Fruit fly (Drosophila melanogaster): Measurements from ENCODE around the gene Act87E.

Act87E gene

dm6 chr3R:13400902-13401721 lies 24.7 kb upstream of the Act87E start:
- TF ChIP-seq Sin3A (optimal IDR thresholded peaks at IDR 0.05) = no peak
- TF ChIP-seq ttk (optimal IDR thresholded peaks at IDR 0.05) = no peak
- TF ChIP-seq Myc (optimal IDR thresholded peaks at IDR 0.05) = no peak
- no peak for TF ChIP-seq insv (optimal IDR thresholded peaks at IDR 0.05)
- no peak for TF ChIP-seq psq (optimal IDR thresholded peaks at IDR 0.05)
- TF ChIP-seq h (optimal IDR thresholded peaks at IDR 0.05) = no peak

dm6 chr3R:13401722-13402296 lies 24.0 kb upstream of the Act87E start, which contains the start of gene GILT1:
GILT1 (minus strand) TSS chr3R:13401862.
- no peak for TF ChIP-seq psq (optimal IDR thresholded peaks at IDR 0.05)
- TF ChIP-seq Sin3A (optimal IDR thresholded peaks at IDR 0.05) = no peak
- no peak for TF ChIP-seq h (optimal IDR thresholded peaks at IDR 0.05)
- TF ChIP-seq ttk (optimal IDR thresholded peaks at IDR 0.05) = no peak
- no peak for TF ChIP-seq Myc (optimal IDR thresholded peaks at IDR 0.05)

- TF ChIP-seq Myc (optimal IDR thresholded peaks at IDR 0.05) (no peak), insv (optimal IDR thresholded peaks at IDR 0.05) (no peak)
Observed at dm6 chr3R:13403032-13403459, 22.7 kb upstream of the Act87E start, which contains the start of gene Dpm3. Dpm3 (minus strand) TSS chr3R:13403051.

dm6 chr3R:13404841-13405441 lies 20.8 kb upstream of the Act87E start, which contains the start of gene yellow-e3:
yellow-e3 (minus strand) TSS chr3R:13404870.
- TF ChIP-seq insv (optimal IDR thresholded peaks at IDR 0.05) (no peak), psq (optimal IDR thresholded peaks at IDR 0.05) (no peak), Myc (optimal IDR thresholded peaks at IDR 0.05) (no peak), ttk (optimal IDR thresholded peaks at IDR 0.05) (no peak), Sin3A (optimal IDR thresholded peaks at IDR 0.05) (no peak), h (optimal IDR thresholded peaks at IDR 0.05) (no peak)

- TF ChIP-seq h (optimal IDR thresholded peaks at IDR 0.05) (no peak), Myc (optimal IDR thresholded peaks at IDR 0.05) (no peak), Sin3A (optimal IDR thresholded peaks at IDR 0.05) (no peak), ttk (optimal IDR thresholded peaks at IDR 0.05) (no peak), psq (optimal IDR thresholded peaks at IDR 0.05) (no peak), insv (optimal IDR thresholded peaks at IDR 0.05) (no peak)
Observed at dm6 chr3R:13406898-13407297, 18.9 kb upstream of the Act87E start, which contains the start of gene yellow-e2. yellow-e2 (minus strand) TSS chr3R:13406998.

dm6 chr3R:13412704-13413103 lies 13.1 kb upstream of the Act87E start:
- TF ChIP-seq insv (optimal IDR thresholded peaks at IDR 0.05) (no peak), ttk (optimal IDR thresholded peaks at IDR 0.05) (no peak)

dm6 chr3R:13415186-13415585 lies 10.6 kb upstream of the Act87E start, which contains the start of gene yellow-e:
yellow-e (minus strand) TSS chr3R:13415286.
- TF ChIP-seq ttk (optimal IDR thresholded peaks at IDR 0.05) (no peak), Myc (optimal IDR thresholded peaks at IDR 0.05) (no peak), psq (optimal IDR thresholded peaks at IDR 0.05) (no peak), Sin3A (optimal IDR thresholded peaks at IDR 0.05) (no peak), insv (optimal IDR thresholded peaks at IDR 0.05) (no peak), h (optimal IDR thresholded peaks at IDR 0.05) (no peak)

- TF ChIP-seq ttk (optimal IDR thresholded peaks at IDR 0.05) (no peak), insv (optimal IDR thresholded peaks at IDR 0.05) (no peak), h (optimal IDR thresholded peaks at IDR 0.05) (no peak), psq (optimal IDR thresholded peaks at IDR 0.05) (no peak), Sin3A (optimal IDR thresholded peaks at IDR 0.05) (no peak), Myc (optimal IDR thresholded peaks at IDR 0.05) (no peak)
Observed at dm6 chr3R:13417067-13417595, 8.7 kb upstream of the Act87E start.

dm6 chr3R:13419979-13420378 lies 5.8 kb upstream of the Act87E start, which contains the start of gene Ir87a:
Ir87a (plus strand) TSS chr3R:13420279.
- no peak for TF ChIP-seq psq (optimal IDR thresholded peaks at IDR 0.05)
- no peak for TF ChIP-seq h (optimal IDR thresholded peaks at IDR 0.05)
- TF ChIP-seq ttk (optimal IDR thresholded peaks at IDR 0.05) = no peak
- no peak for TF ChIP-seq insv (optimal IDR thresholded peaks at IDR 0.05)
- no peak for TF ChIP-seq Myc (optimal IDR thresholded peaks at IDR 0.05)
- TF ChIP-seq Sin3A (optimal IDR thresholded peaks at IDR 0.05) = no peak

dm6 chr3R:13422178-13422577 lies 3.6 kb upstream of the Act87E start:
- TF ChIP-seq Myc (optimal IDR thresholded peaks at IDR 0.05) (no peak), h (optimal IDR thresholded peaks at IDR 0.05) (no peak), ttk (optimal IDR thresholded peaks at IDR 0.05) (no peak), psq (optimal IDR thresholded peaks at IDR 0.05) (no peak), insv (optimal IDR thresholded peaks at IDR 0.05) (no peak), Sin3A (optimal IDR thresholded peaks at IDR 0.05) (no peak)

- TF ChIP-seq insv (optimal IDR thresholded peaks at IDR 0.05) (no peak), h (optimal IDR thresholded peaks at IDR 0.05) (no peak), Myc (optimal IDR thresholded peaks at IDR 0.05) (no peak), Sin3A (optimal IDR thresholded peaks at IDR 0.05) (no peak), ttk (optimal IDR thresholded peaks at IDR 0.05) (no peak), psq (optimal IDR thresholded peaks at IDR 0.05) (no peak)
Observed at dm6 chr3R:13428341-13429040, 2.7 kb downstream of the Act87E start.

All from Kc167 (cell line).